Worm (Caenorhabditis elegans) whole organism, midembryonic: ENCODE data around the gene tsp-1.

ENCODE experiments used
- T22C8.4 ChIP-seq: fragments of 200-800 bp; sonication (Bioruptor generic); IDR thresholded peaks from 2 replicates; pipeline ENCODE4 v1.3.6; 2022; ENCODE audit warnings: missing genetic modification characterization, missing compliant biosample characterization
- cog-1 ChIP-seq: sonication (generic microtip); optimal IDR thresholded peaks from 2 replicates; lab custom pipeline; 2016; ENCODE audit warnings: missing genetic modification characterization, missing compliant biosample characterization
- flt-1 ChIP-seq: fragments of 200-800 bp; sonication (Bioruptor generic); IDR thresholded peaks from 2 replicates; pipeline ENCODE4 v1.3.6; 2022; ENCODE audit warnings: missing genetic modification characterization, missing compliant biosample characterization
- klf-2 ChIP-seq: fragments of 200-800 bp; sonication (Bioruptor generic); conservative IDR thresholded peaks from 2 replicates; pipeline ENCODE4 v1.3.6; 2022; ENCODE audit warnings: missing genetic modification reagents, missing genetic modification characterization, missing compliant biosample characterization
- med-1 ChIP-seq: sonication (generic microtip); optimal IDR thresholded peaks from 2 replicates; lab custom pipeline; 2017; ENCODE audit warnings: missing genetic modification characterization, mild to moderate bottlenecking, missing compliant biosample characterization, antibody characterized with exemption, missing genetic modification reagents; ENCODE audit not compliant: insufficient read depth
- ref-1 ChIP-seq: fragments of 200-800 bp; sonication (Bioruptor generic); conservative IDR thresholded peaks from 2 replicates; pipeline ENCODE4 v1.3.6; 2022; ENCODE audit warnings: missing genetic modification reagents, missing genetic modification characterization, missing compliant biosample characterization
- tab-1 ChIP-seq: fragments of 200-800 bp; sonication (Bioruptor generic); IDR thresholded peaks from 2 replicates; pipeline ENCODE4 v1.3.6; 2022; ENCODE audit warnings: missing genetic modification characterization, missing compliant biosample characterization
- ztf-23 ChIP-seq: fragments of 200-800 bp; sonication (Bioruptor generic); IDR thresholded peaks from 2 replicates; pipeline ENCODE4 v1.3.6; 2022; ENCODE audit warnings: missing genetic modification reagents, missing genetic modification characterization, missing compliant biosample characterization
- ztf-29 ChIP-seq: fragments of 200-800 bp; sonication (Bioruptor generic); IDR thresholded peaks from 2 replicates; pipeline ENCODE4 v1.3.6; 2022; ENCODE audit warnings: missing genetic modification reagents, missing genetic modification characterization, missing compliant biosample characterization

DNA sequence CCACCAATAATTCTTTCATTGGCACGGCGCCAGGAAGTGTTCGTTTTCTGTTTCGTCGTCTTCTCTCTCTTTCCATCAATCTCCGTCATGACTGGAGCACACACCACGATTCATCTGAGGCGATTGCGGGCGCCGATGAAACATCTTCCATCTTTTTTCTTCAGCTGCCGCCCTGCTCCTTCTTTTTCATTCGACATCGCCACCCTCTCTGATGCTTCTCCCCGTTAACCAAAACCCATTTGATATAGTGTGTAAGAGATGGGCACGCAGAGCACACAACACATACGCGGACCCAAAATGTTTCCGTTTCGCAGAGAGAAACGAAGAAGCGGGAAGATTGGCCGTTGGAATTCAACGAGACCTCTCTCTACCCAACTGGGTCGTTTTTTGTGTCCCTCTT, 48.3 kb upstream of the tsp-1 start:
- TF ChIP-seq T22C8.4 (GFP tag; lab: Robert Waterston, UW) (no peak), tab-1 (GFP tag; lab: Robert Waterston, UW) (no peak), ztf-23 (GFP tag; lab: Robert Waterston, UW) (0 out of 2 replicates have a peak, but pooled peaks have one; percentile 16), flt-1 (peak; percentile 52; the same call in 1 of the 2 replicates), ref-1 (no peak), cog-1 (tag; lab: Kevin White, UChicago) (no peak), klf-2 (GFP tag; lab: Robert Waterston, UW) (no peak), ztf-29 (GFP tag; lab: Robert Waterston, UW) (no peak), med-1 (GFP tag; lab: Kevin White, UChicago) (no peak)
